Fruit fly (Drosophila melanogaster) whole organism, embryonic: ENCODE data around the gene ash1.

Source experiments
- BEAF-32 ChIP-seq: fragments of 200-800 bp; sonication (Bioruptor generic); optimal IDR thresholded peaks from 3 replicates; lab custom pipeline; 2017; ENCODE audit warnings: missing biosample characterization, missing genetic modification characterization, mild to moderate bottlenecking, moderate library complexity, missing genetic modification reagents
- CG10267 ChIP-seq: fragments of 200-800 bp; sonication (Bioruptor generic); optimal IDR thresholded peaks from 2 replicates; lab custom pipeline; 2018; ENCODE audit warnings: missing biosample characterization, mild to moderate bottlenecking, missing genetic modification characterization, moderate library complexity
- CG10274 ChIP-seq: fragments of 200-800 bp; sonication (Bioruptor generic); optimal IDR thresholded peaks from 3 replicates; lab custom pipeline; 2017; ENCODE audit warnings: missing biosample characterization, mild to moderate bottlenecking, missing genetic modification characterization
- CG10321 ChIP-seq: fragments of 200-800 bp; sonication (Bioruptor generic); IDR thresholded peaks from 2 replicates; pipeline ENCODE4 v1.3.6; 2022; ENCODE audit warnings: missing biosample characterization, missing genetic modification characterization
- CG10431 ChIP-seq: fragments of 200-800 bp; sonication (Bioruptor generic); optimal IDR thresholded peaks from 3 replicates; lab custom pipeline; 2018; ENCODE audit warnings: missing biosample characterization, mild to moderate bottlenecking, missing genetic modification characterization
- CG10462 ChIP-seq: fragments of 200-800 bp; sonication (Bioruptor generic); optimal IDR thresholded peaks from 2 replicates; lab custom pipeline; 2016; ENCODE audit warnings: missing biosample characterization, missing genetic modification characterization
- CG10654 ChIP-seq: fragments of 200-800 bp; sonication (Bioruptor generic); optimal IDR thresholded peaks from 2 replicates; lab custom pipeline; 2016; ENCODE audit warnings: missing biosample characterization, missing genetic modification characterization
- CG12744 ChIP-seq: fragments of 200-800 bp; sonication (Bioruptor generic); optimal IDR thresholded peaks from 2 replicates; lab custom pipeline; 2016; ENCODE audit warnings: missing biosample characterization, missing genetic modification characterization
- CG13287 ChIP-seq: fragments of 200-800 bp; sonication (Bioruptor generic); IDR thresholded peaks from 2 replicates; pipeline ENCODE4 v1.3.6; 2022; ENCODE audit warnings: missing biosample characterization, missing genetic modification characterization; ENCODE audit not compliant: partially characterized antibody
- CG14667 ChIP-seq: fragments of 200-800 bp; sonication (Bioruptor generic); IDR thresholded peaks from 2 replicates; pipeline ENCODE4 v1.3.6; 2022; ENCODE audit warnings: missing biosample characterization, missing genetic modification characterization
- CG15696 ChIP-seq: fragments of 200-800 bp; sonication (Bioruptor generic); optimal IDR thresholded peaks from 2 replicates; lab custom pipeline; 2019; ENCODE audit warnings: missing biosample characterization, mild to moderate bottlenecking, missing genetic modification characterization, moderate library complexity
- CG1603 ChIP-seq: fragments of 200-800 bp; sonication (Bioruptor generic); optimal IDR thresholded peaks from 2 replicates; lab custom pipeline; 2019; ENCODE audit warnings: missing biosample characterization, mild to moderate bottlenecking, missing genetic modification characterization, moderate library complexity
- CG17802 ChIP-seq: fragments of 200-800 bp; sonication (Bioruptor generic); optimal IDR thresholded peaks from 2 replicates; lab custom pipeline; 2018; ENCODE audit warnings: missing biosample characterization, mild to moderate bottlenecking, missing genetic modification characterization, moderate library complexity
- CG18476 ChIP-seq: fragments of 200-800 bp; sonication (Bioruptor generic); optimal IDR thresholded peaks from 2 replicates; lab custom pipeline; 2016; ENCODE audit warnings: missing biosample characterization, mild to moderate bottlenecking, missing genetic modification characterization
- CG18619 ChIP-seq: fragments of 200-800 bp; sonication (Bioruptor generic); optimal IDR thresholded peaks from 3 replicates; lab custom pipeline; 2017; ENCODE audit warnings: missing biosample characterization, mild to moderate bottlenecking, missing genetic modification characterization
- CG2889 ChIP-seq: fragments of 200-800 bp; sonication (Bioruptor generic); IDR thresholded peaks from 3 replicates; pipeline ENCODE4 v1.3.6; 2022; ENCODE audit warnings: missing biosample characterization, missing genetic modification characterization
- CG30431 ChIP-seq: fragments of 200-800 bp; sonication (Bioruptor generic); optimal IDR thresholded peaks from 2 replicates; lab custom pipeline; 2017; ENCODE audit warnings: missing biosample characterization, missing genetic modification characterization
- CG33557 ChIP-seq: fragments of 200-800 bp; sonication (Bioruptor generic); optimal IDR thresholded peaks from 2 replicates; lab custom pipeline; 2019; ENCODE audit warnings: missing biosample characterization, mild to moderate bottlenecking, missing genetic modification characterization, moderate library complexity
- CG43689 ChIP-seq: fragments of 200-800 bp; sonication (Bioruptor generic); IDR thresholded peaks from 2 replicates; pipeline ENCODE4 v1.3.6; 2022; ENCODE audit warnings: missing biosample characterization, missing genetic modification characterization
- CG4730 ChIP-seq: fragments of 200-800 bp; sonication (Bioruptor generic); IDR thresholded peaks from 2 replicates; pipeline ENCODE4 v1.3.6; 2022; ENCODE audit warnings: missing biosample characterization, missing genetic modification characterization
- CG4820 ChIP-seq: fragments of 200-800 bp; sonication (Bioruptor generic); optimal IDR thresholded peaks from 3 replicates; lab custom pipeline; 2016; ENCODE audit warnings: missing biosample characterization, missing genetic modification characterization
- CG7745 ChIP-seq: fragments of 200-800 bp; sonication (Bioruptor generic); optimal IDR thresholded peaks from 2 replicates; lab custom pipeline; 2018; ENCODE audit warnings: missing biosample characterization, mild to moderate bottlenecking, missing genetic modification characterization, moderate library complexity
- Dll ChIP-seq: fragments of 200-800 bp; sonication (Bioruptor generic); IDR thresholded peaks from 4 replicates; pipeline ENCODE4 v1.3.6; 2022; ENCODE audit warnings: missing biosample characterization, missing genetic modification characterization; ENCODE audit not compliant: partially characterized antibody
- Doc2 ChIP-seq: fragments of 200-800 bp; sonication (Bioruptor generic); IDR thresholded peaks from 2 replicates; pipeline ENCODE4 v1.3.6; 2022; ENCODE audit warnings: missing biosample characterization, missing genetic modification characterization
- Dref ChIP-seq: fragments of 200-800 bp; sonication (Bioruptor generic); IDR thresholded peaks from 2 replicates; pipeline ENCODE4 v1.3.6; 2022; ENCODE audit warnings: missing biosample characterization, missing genetic modification characterization
- E2f1 ChIP-seq: fragments of 200-800 bp; sonication (Bioruptor generic); IDR thresholded peaks from 2 replicates; pipeline ENCODE4 v1.3.6; 2022; ENCODE audit warnings: missing biosample characterization, missing genetic modification characterization
- Fer2 ChIP-seq: fragments of 200-800 bp; sonication (Bioruptor generic); optimal IDR thresholded peaks from 2 replicates; lab custom pipeline; 2018; ENCODE audit warnings: missing biosample characterization, mild to moderate bottlenecking, missing genetic modification characterization, moderate library complexity
- Gsc ChIP-seq: fragments of 200-800 bp; sonication (Bioruptor generic); IDR thresholded peaks from 2 replicates; pipeline ENCODE4 v1.3.6; 2022; ENCODE audit warnings: missing biosample characterization, missing genetic modification characterization
- H15 ChIP-seq: fragments of 200-800 bp; sonication (Bioruptor generic); IDR thresholded peaks from 3 replicates; pipeline ENCODE4 v1.3.6; 2022; ENCODE audit warnings: missing biosample characterization, missing genetic modification characterization
- HHEX ChIP-seq: fragments of 200-800 bp; sonication (Bioruptor generic); optimal IDR thresholded peaks from 3 replicates; lab custom pipeline; 2017; ENCODE audit warnings: missing biosample characterization, mild to moderate bottlenecking, missing genetic modification characterization, missing genetic modification reagents
- NK7.1 ChIP-seq: fragments of 200-800 bp; sonication (Bioruptor generic); optimal IDR thresholded peaks from 3 replicates; lab custom pipeline; 2016; ENCODE audit warnings: missing biosample characterization, missing genetic modification characterization
- Opbp ChIP-seq: fragments of 200-800 bp; sonication (Bioruptor generic); IDR thresholded peaks from 3 replicates; pipeline ENCODE4 v1.3.6; 2022; ENCODE audit warnings: missing biosample characterization, missing genetic modification characterization; ENCODE audit not compliant: partially characterized antibody
- PHDP ChIP-seq: fragments of 200-800 bp; sonication (Bioruptor generic); optimal IDR thresholded peaks from 3 replicates; lab custom pipeline; 2018; ENCODE audit warnings: missing biosample characterization, mild to moderate bottlenecking, missing genetic modification characterization, moderate library complexity
- Side ChIP-seq: fragments of 200-800 bp; sonication (Bioruptor generic); optimal IDR thresholded peaks from 2 replicates; lab custom pipeline; 2016; ENCODE audit warnings: missing biosample characterization, missing genetic modification characterization
- Sin3A ChIP-seq: fragments of >200 bp; optimal IDR thresholded peaks from 2 replicates; lab custom pipeline; 2018
- Six4 ChIP-seq: fragments of 200-800 bp; sonication (Bioruptor generic); optimal IDR thresholded peaks from 2 replicates; lab custom pipeline; 2016; ENCODE audit warnings: missing biosample characterization, missing genetic modification characterization
- TFAM ChIP-seq: fragments of 200-800 bp; sonication (Bioruptor generic); optimal IDR thresholded peaks from 2 replicates; lab custom pipeline; 2017; ENCODE audit warnings: missing biosample characterization, missing genetic modification characterization, inconsistent platforms
- Usf ChIP-seq: fragments of 200-800 bp; sonication (Bioruptor generic); optimal IDR thresholded peaks from 2 replicates; lab custom pipeline; 2017; ENCODE audit warnings: missing genotype, missing biosample characterization, missing genetic modification characterization
- Vsx1 ChIP-seq: fragments of 200-800 bp; sonication (Bioruptor generic); optimal IDR thresholded peaks from 2 replicates; lab custom pipeline; 2017; ENCODE audit warnings: missing biosample characterization, mild to moderate bottlenecking, missing genetic modification characterization, missing genetic modification reagents
- dan ChIP-seq: fragments of 200-800 bp; sonication (Bioruptor generic); IDR thresholded peaks from 2 replicates; pipeline ENCODE4 v1.3.6; 2022; ENCODE audit warnings: missing biosample characterization, missing genetic modification characterization
- esg ChIP-seq: fragments of 200-800 bp; sonication (Bioruptor generic); conservative IDR thresholded peaks from 2 replicates; pipeline ENCODE4 v1.3.6; 2022; ENCODE audit warnings: missing biosample characterization, missing genetic modification characterization
- insv ChIP-seq, 2 experiments: fragments of 200-800 bp; sonication (Bioruptor generic); optimal IDR thresholded peaks; 3 replicates each; lab custom pipeline; 2016 to 2018; ENCODE audit warnings: missing biosample characterization in 2 of 2, missing genetic modification characterization in 2 of 2
- nerfin-2 ChIP-seq: fragments of 200-800 bp; sonication (Bioruptor generic); IDR thresholded peaks from 2 replicates; pipeline ENCODE4 v1.3.6; 2022; ENCODE audit warnings: missing biosample characterization, missing genetic modification characterization; ENCODE audit not compliant: partially characterized antibody
- otp ChIP-seq: fragments of 200-800 bp; sonication (Bioruptor generic); IDR thresholded peaks from 3 replicates; pipeline ENCODE4, ENCODE4 v1.3.6; 2022; ENCODE audit warnings: missing biosample characterization, missing genetic modification characterization
- pzg ChIP-seq: fragments of 200-800 bp; sonication (Bioruptor generic); optimal IDR thresholded peaks from 3 replicates; lab custom pipeline; 2018; ENCODE audit warnings: missing biosample characterization, mild to moderate bottlenecking, missing genetic modification characterization, moderate library complexity
- sens-2 ChIP-seq: fragments of 200-800 bp; sonication (Bioruptor generic); IDR thresholded peaks from 2 replicates; pipeline ENCODE4 v1.3.6; 2022; ENCODE audit warnings: missing biosample characterization, missing genetic modification characterization
- seq ChIP-seq: fragments of 200-800 bp; sonication (Bioruptor generic); IDR thresholded peaks from 2 replicates; pipeline ENCODE4 v1.3.6; 2022; ENCODE audit warnings: missing biosample characterization, missing genetic modification characterization
- sim ChIP-seq: fragments of 200-800 bp; sonication (Bioruptor generic); IDR thresholded peaks from 2 replicates; pipeline ENCODE4 v1.3.6; 2022; ENCODE audit warnings: missing biosample characterization, missing genetic modification characterization
- sima ChIP-seq: fragments of 200-800 bp; sonication (Bioruptor generic); optimal IDR thresholded peaks from 2 replicates; lab custom pipeline; 2016; ENCODE audit warnings: missing biosample characterization, missing genetic modification characterization
- tgo ChIP-seq: fragments of 200-800 bp; sonication (Bioruptor generic); IDR thresholded peaks from 3 replicates; pipeline ENCODE4 v1.3.6; 2022; ENCODE audit warnings: missing biosample characterization, missing genetic modification characterization
- tna ChIP-seq: fragments of 200-800 bp; sonication (Bioruptor generic); IDR thresholded peaks from 2 replicates; pipeline ENCODE4 v1.3.6; 2022; ENCODE audit warnings: missing biosample characterization, missing genetic modification characterization; ENCODE audit not compliant: partially characterized antibody

ash1 gene

dm6 chr3L:19636821-19637460 lies 38.4 kb upstream of the ash1 start (continued):
- TF ChIP-seq dan (GFP tag; lab: Robert Waterston, UW) (no peak), CG17802 (tag; lab: Kevin White, UChicago) (no peak), TFAM (GFP tag; lab: Kevin White, UChicago) (no peak), Vsx1 (GFP tag; lab: Kevin White, UChicago) (peak; percentile 13), Dll (no peak), nerfin-2 (GFP tag; lab: Robert Waterston, UW) (no peak), Dref (GFP tag; lab: Robert Waterston, UW) (no peak), seq (GFP tag; lab: Robert Waterston, UW) (no peak), CG10462 (GFP tag; lab: Kevin White, UChicago) (no peak), pzg (GFP tag; lab: Kevin White, UChicago) (no peak), CG33557 (GFP tag; lab: Kevin White, UChicago) (peak; percentile 92), sens-2 (GFP tag; lab: Robert Waterston, UW) (no peak), sim (GFP tag; lab: Robert Waterston, UW) (no peak), CG10267 (tag; lab: Kevin White, UChicago) (peak; percentile 83), CG10321 (GFP tag; lab: Robert Waterston, UW) (no peak), CG13287 (no peak), CG7745 (tag; lab: Kevin White, UChicago) (no peak), insv (GFP tag; optimal IDR thresholded peaks at IDR 0.05; lab: Kevin White, UChicago) (peak in 1 of 2 experiments; percentile 31), Opbp (GFP tag; lab: Robert Waterston, UW) (no peak), CG15696 (tag; lab: Kevin White, UChicago) (peak; percentile 96), Side (no peak), otp (GFP tag; lab: Robert Waterston, UW) (no peak), PHDP (tag; lab: Kevin White, UChicago) (peak; percentile 3), CG43689 (GFP tag; lab: Robert Waterston, UW) (no peak), CG10654 (no peak), CG14667 (GFP tag; lab: Robert Waterston, UW) (no peak), Sin3A (lab: Kevin White, UChicago) (no peak), HHEX (GFP tag; lab: Kevin White, UChicago) (no peak), Fer2 (tag; lab: Kevin White, UChicago) (no peak), CG4730 (GFP tag; lab: Robert Waterston, UW) (no peak), E2f1 (GFP tag; lab: Robert Waterston, UW) (no peak), sima (no peak), CG18476 (GFP tag; lab: Kevin White, UChicago) (peak; percentile 7), CG2889 (no peak; the same call in 2 of the 3 replicates), tgo (GFP tag; lab: Robert Waterston, UW) (peak; percentile 20; the same call in 1 of the 3 replicates), Doc2 (GFP tag; lab: Robert Waterston, UW) (no peak), CG10431 (GFP tag; lab: Kevin White, UChicago) (no peak), Gsc (no peak), Six4 (GFP tag; lab: Kevin White, UChicago) (peak; percentile 47), H15 (GFP tag; lab: Robert Waterston, UW) (no peak), CG12744 (GFP tag; lab: Kevin White, UChicago) (no peak), esg (GFP tag; lab: Robert Waterston, UW) (no peak), NK7.1 (GFP tag; lab: Kevin White, UChicago) (no peak), Usf (GFP tag; lab: Kevin White, UChicago) (peak; percentile 59), CG4820 (GFP tag; lab: Kevin White, UChicago) (peak; percentile 52), CG18619 (GFP tag; lab: Kevin White, UChicago) (peak; percentile 41), CG30431 (peak; percentile 59), tna (no peak), CG10274 (GFP tag; lab: Kevin White, UChicago) (no peak), CG1603 (tag; lab: Kevin White, UChicago) (peak; percentile 52), BEAF-32 (GFP tag; lab: Kevin White, UChicago) (no peak)
